Worm (Caenorhabditis elegans) whole organism, L4 larva: ENCODE results near the gene H29C22.1.
A peak's percentile ranks its signal among the peaks of the same experiment; 100 is the strongest.
"Not testable (repeated sequence)": the region's sequence is repeated elsewhere in the genome, so short reads cannot be mapped to it uniquely, and the experiment has no call there.

Source experiments
- F10B5.3 ChIP-seq: sonication (generic microtip); optimal IDR thresholded peaks from 2 replicates; lab custom pipeline; 2016; ENCODE audit warnings: mild to moderate bottlenecking, missing genetic modification characterization, missing compliant biosample characterization
- F26F4.8 ChIP-seq: fragments of 200-800 bp; sonication (Bioruptor generic); conservative IDR thresholded peaks from 2 replicates; pipeline ENCODE4 v1.3.6; 2022; ENCODE audit warnings: missing genetic modification characterization, missing compliant biosample characterization
- R02D3.7 ChIP-seq: fragments of 150-350 bp; sonication (generic microtip); optimal IDR thresholded peaks from 3 replicates; lab custom pipeline; 2014; ENCODE audit warnings: missing biosample characterization, missing genetic modification characterization
- T20F7.1 ChIP-seq: fragments of 200-800 bp; sonication (Bioruptor generic); optimal IDR thresholded peaks from 2 replicates; lab custom pipeline; 2018; ENCODE audit warnings: mild to moderate bottlenecking, missing genetic modification characterization, missing compliant biosample characterization
- Y48G9A.11 ChIP-seq: fragments of 200-800 bp; sonication (Bioruptor generic); IDR thresholded peaks from 2 replicates; pipeline ENCODE4 v1.3.6; 2022; ENCODE audit warnings: missing genetic modification reagents, missing genetic modification characterization, missing compliant biosample characterization
- Y5F2A.4 ChIP-seq: fragments of 200-800 bp; sonication (Bioruptor generic); optimal IDR thresholded peaks from 2 replicates; lab custom pipeline; 2018; ENCODE audit warnings: mild to moderate bottlenecking, missing genetic modification characterization, missing compliant biosample characterization
- Y75B8A.6 ChIP-seq: fragments of 200-800 bp; sonication (Bioruptor generic); IDR thresholded peaks from 2 replicates; pipeline ENCODE4 v1.3.6; 2022; ENCODE audit warnings: missing genetic modification reagents, missing genetic modification characterization, missing compliant biosample characterization
- ceh-44 ChIP-seq: fragments of 200-800 bp; sonication (Bioruptor generic); IDR thresholded peaks from 2 replicates; pipeline ENCODE4 v1.3.6; 2022; ENCODE audit warnings: missing genetic modification reagents, missing genetic modification characterization, missing compliant biosample characterization
- ctbp-1 ChIP-seq: fragments of 200-800 bp; sonication (Bioruptor generic); IDR thresholded peaks from 2 replicates; pipeline ENCODE4 v1.3.6; 2022; ENCODE audit warnings: missing genetic modification reagents, missing genetic modification characterization, missing compliant biosample characterization
- daf-19 ChIP-seq: fragments of 200-800 bp; sonication (Bioruptor generic); conservative IDR thresholded peaks from 2 replicates; pipeline ENCODE4 v1.3.6; 2022; ENCODE audit warnings: missing genetic modification characterization, missing compliant biosample characterization
- daf-8 ChIP-seq: fragments of 200-800 bp; sonication (Bioruptor generic); IDR thresholded peaks from 2 replicates; pipeline ENCODE4 v1.3.6; 2022; ENCODE audit warnings: missing genetic modification characterization, missing compliant biosample characterization
- dmd-6 ChIP-seq: fragments of 200-800 bp; sonication (Bioruptor generic); IDR thresholded peaks from 2 replicates; pipeline ENCODE4 v1.3.6; 2022; ENCODE audit warnings: missing genetic modification reagents, missing genetic modification characterization, missing compliant biosample characterization
- dmd-8 ChIP-seq: fragments of 200-800 bp; sonication (Bioruptor generic); IDR thresholded peaks from 2 replicates; pipeline ENCODE4 v1.3.6; 2022; ENCODE audit warnings: missing genetic modification characterization, missing compliant biosample characterization
- fos-1 ChIP-seq: fragments of 150-350 bp; optimal IDR thresholded peaks from 2 replicates; lab custom pipeline; 2014; ENCODE audit warnings: missing biosample characterization, missing genetic modification characterization
- gei-8 ChIP-seq: fragments of 200-800 bp; sonication (Bioruptor generic); optimal IDR thresholded peaks from 2 replicates; lab custom pipeline; 2018; ENCODE audit warnings: mild to moderate bottlenecking, missing genetic modification characterization, missing compliant biosample characterization
- lin-1 ChIP-seq: fragments of 200-800 bp; sonication (Bioruptor generic); IDR thresholded peaks from 2 replicates; pipeline ENCODE4 v1.3.6; 2022; ENCODE audit warnings: missing genetic modification reagents, missing genetic modification characterization, missing compliant biosample characterization
- lir-3 ChIP-seq: sonication (generic microtip); optimal IDR thresholded peaks from 2 replicates; lab custom pipeline; 2016; ENCODE audit warnings: mild to moderate bottlenecking, missing genetic modification characterization, missing compliant biosample characterization
- mdt-29 ChIP-seq: fragments of 200-800 bp; sonication (Bioruptor generic); IDR thresholded peaks from 2 replicates; pipeline ENCODE4 v1.3.6; 2022; ENCODE audit warnings: missing genetic modification reagents, missing genetic modification characterization, missing compliant biosample characterization
- mxl-2 ChIP-seq: fragments of 200-800 bp; sonication (Bioruptor generic); conservative IDR thresholded peaks from 2 replicates; pipeline ENCODE4 v1.3.6; 2022; ENCODE audit warnings: missing genetic modification reagents, missing genetic modification characterization, missing compliant biosample characterization
- nhr-10 ChIP-seq: fragments of 150-350 bp; optimal IDR thresholded peaks from 2 replicates; lab custom pipeline; 2014; ENCODE audit warnings: missing biosample characterization, missing genetic modification characterization
- nhr-11 ChIP-seq: fragments of 150-350 bp; optimal IDR thresholded peaks from 2 replicates; lab custom pipeline; 2014; ENCODE audit warnings: missing biosample characterization, missing genetic modification characterization
- nhr-111 ChIP-seq: fragments of 200-800 bp; sonication (Bioruptor generic); optimal IDR thresholded peaks from 2 replicates; lab custom pipeline; 2018; ENCODE audit warnings: mild to moderate bottlenecking, missing genetic modification characterization, missing compliant biosample characterization
- nhr-237 ChIP-seq: sonication (generic microtip); optimal IDR thresholded peaks from 2 replicates; lab custom pipeline; 2017; ENCODE audit warnings: missing biosample characterization, missing genetic modification characterization
- nhr-41 ChIP-seq: fragments of 200-800 bp; sonication (Bioruptor generic); IDR thresholded peaks from 2 replicates; pipeline ENCODE4 v1.3.6; 2022; ENCODE audit warnings: missing genetic modification reagents, missing genetic modification characterization, missing compliant biosample characterization
- nhr-48 ChIP-seq: sonication (generic microtip); optimal IDR thresholded peaks from 2 replicates; lab custom pipeline; 2016; ENCODE audit warnings: mild to moderate bottlenecking, missing genetic modification characterization, missing compliant biosample characterization
- nhr-6 ChIP-seq: fragments of 150-350 bp; optimal IDR thresholded peaks from 2 replicates; lab custom pipeline; 2014; ENCODE audit warnings: missing biosample characterization, missing genetic modification characterization
- nhr-76 ChIP-seq: fragments of 150-350 bp; optimal IDR thresholded peaks from 2 replicates; lab custom pipeline; 2014; ENCODE audit warnings: missing biosample characterization, missing genetic modification characterization
- pha-4 ChIP-seq, 2 experiments: fragments of 150-350 bp in 1 of 2; fragments of 200-800 bp in 1 of 2; sonication (Bioruptor generic) in 1 of 2; IDR thresholded peaks in 1 of 2; optimal IDR thresholded peaks in 1 of 2; 2 replicates each; pipeline versions ENCODE4 v1.3.6 to Lab custom; 2014 to 2022; ENCODE audit warnings: missing genetic modification characterization in 2 of 2, missing genetic modification reagents in 2 of 2, missing biosample characterization in 1 of 2, missing compliant biosample characterization in 1 of 2
- php-3 ChIP-seq: fragments of 200-800 bp; sonication (Bioruptor generic); IDR thresholded peaks from 2 replicates; pipeline ENCODE4 v1.3.6; 2022; ENCODE audit warnings: missing genetic modification reagents, missing genetic modification characterization, missing compliant biosample characterization
- snpc-1.2 ChIP-seq: fragments of 200-800 bp; sonication (Bioruptor generic); IDR thresholded peaks from 2 replicates; pipeline ENCODE4 v1.3.6; 2022; ENCODE audit warnings: missing genetic modification reagents, missing genetic modification characterization, missing compliant biosample characterization
- unc-62 ChIP-seq, 3 experiments: fragments of 150-350 bp in 1 of 3; sonication (generic microtip); optimal IDR thresholded peaks in 2 of 3; peaks in 1 of 3; 1 replicate in 1 of 3; 2 replicates in 2 of 3; lab custom pipeline; 2014 to 2017; ENCODE audit warnings: missing biosample characterization in 3 of 3, missing genetic modification characterization in 3 of 3, missing genetic modification reagents in 3 of 3, missing genotype in 1 of 3
- zfp-2 ChIP-seq: sonication (generic microtip); optimal IDR thresholded peaks from 2 replicates; lab custom pipeline; 2016; ENCODE audit warnings: mild to moderate bottlenecking, missing genetic modification characterization, missing compliant biosample characterization
- ztf-7 ChIP-seq: fragments of 150-350 bp; optimal IDR thresholded peaks from 2 replicates; lab custom pipeline; 2014; ENCODE audit warnings: missing biosample characterization, missing genetic modification characterization

Gene H29C22.1

ce11 chrX:9337832-9338231 lies 26.7 kb upstream of the H29C22.1 start (continued):
- TF ChIP-seq php-3 (GFP tag; lab: Robert Waterston, UW), result no peak
- no peak for TF ChIP-seq F10B5.3
- no peak for TF ChIP-seq lir-3 (tag; lab: Kevin White, UChicago)
- TF ChIP-seq nhr-76 (tag; lab: Kevin White, UChicago), result no peak
- TF ChIP-seq dmd-6, result 0 out of 2 replicates have a peak, but pooled peaks have one; percentile 34

DNA sequence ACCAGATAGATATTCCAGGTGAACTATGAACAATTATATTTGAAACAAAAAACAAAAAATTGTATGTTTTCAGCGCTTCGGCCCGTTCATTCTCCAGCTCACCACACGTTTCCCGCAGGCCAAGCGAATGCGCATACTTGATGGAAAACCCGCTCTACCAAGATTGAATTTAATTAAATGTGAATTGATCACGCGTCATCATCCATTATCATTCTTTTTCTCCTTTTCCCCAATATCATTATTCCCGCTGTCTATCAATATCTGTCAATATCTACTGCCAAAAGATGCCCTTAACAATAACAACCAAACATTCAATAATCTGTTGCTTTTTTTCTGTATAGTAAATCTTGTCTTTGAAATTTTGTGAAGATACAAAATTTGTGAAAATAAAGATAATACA lies 25.1 kb upstream of the H29C22.1 start:
- TF ChIP-seq T20F7.1, result no peak
- peak in 1 of 2 experiments; percentile 75 for TF ChIP-seq unc-62 (GFP tag; optimal IDR thresholded peaks at IDR 0.05 in 1 of 2; lab: Kevin White, UChicago)
- no peak for TF ChIP-seq unc-62 (tag; optimal IDR thresholded peaks at IDR 0.05; lab: Kevin White, UChicago)

DNA sequence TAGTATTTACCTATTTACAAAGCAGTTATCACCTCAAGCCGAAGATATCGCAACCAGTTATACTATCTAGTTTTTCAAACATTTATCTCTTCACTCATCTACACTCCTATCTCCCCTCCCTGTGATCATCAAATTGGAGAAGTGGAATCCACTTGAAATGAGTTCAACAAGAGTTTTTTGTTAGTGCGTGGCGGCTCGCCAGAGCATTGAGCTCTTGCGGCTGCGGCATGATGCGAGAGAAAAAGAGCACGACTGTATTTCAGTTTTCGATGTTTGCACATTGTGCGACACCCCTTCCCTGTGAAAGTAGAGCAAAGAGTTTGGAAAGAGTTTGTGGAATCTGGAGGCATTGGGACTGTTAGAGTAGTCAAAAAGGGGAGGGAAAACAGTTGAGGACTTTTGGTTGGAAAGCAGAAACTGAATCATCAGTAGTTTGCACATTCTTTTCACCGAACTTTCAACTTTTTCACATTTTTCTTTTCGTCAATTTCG lies 19.6 kb upstream of the H29C22.1 start, which contains the start of gene T20B5.2:
Gene T20B5.2 (plus strand): TSS at position 442 of the 492 bp plus-strand sequence.
- TF ChIP-seq R02D3.7 (tag; lab: Kevin White, UChicago) (no peak), unc-62 (GFP tag; optimal IDR thresholded peaks at IDR 0.05 in 1 of 2; lab: Kevin White, UChicago) (peak in 1 of 2 experiments; percentile 65), unc-62 (tag; optimal IDR thresholded peaks at IDR 0.05; lab: Kevin White, UChicago) (no peak), F26F4.8 (GFP tag; lab: Robert Waterston, UW) (0 out of 2 replicates have a peak, but pooled peaks have one; percentile 21), nhr-11 (tag; lab: Kevin White, UChicago) (no peak), ztf-7 (tag; lab: Kevin White, UChicago) (no peak), mdt-29 (GFP tag; lab: Robert Waterston, UW) (no peak), ceh-44 (no peak)

DNA sequence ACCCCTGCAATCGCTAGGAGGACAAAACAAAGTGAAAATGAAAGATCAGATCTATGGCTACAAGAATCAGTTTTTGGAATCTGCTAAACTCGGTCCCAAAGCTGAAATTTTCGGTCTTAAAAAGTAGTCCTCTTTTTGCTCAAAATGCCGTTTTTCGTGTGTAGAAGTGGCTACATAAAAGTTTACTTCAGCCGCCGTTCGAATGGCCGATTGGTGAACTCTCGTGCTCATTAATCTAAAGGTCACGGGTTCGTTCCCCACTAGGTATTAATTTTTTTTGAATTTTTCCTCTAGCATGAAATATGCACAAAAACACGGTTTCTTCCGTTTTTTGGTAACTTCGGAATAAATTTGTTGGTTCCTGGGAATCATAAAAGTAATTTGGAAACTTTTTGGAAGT lies 14.6 kb upstream of the H29C22.1 start:
- peak; percentile 84 for TF ChIP-seq snpc-1.2
- TF ChIP-seq pha-4 (GFP tag; IDR thresholded peaks at IDR 0.05; lab: Robert Waterston, UW), result peak; percentile 62; the same call in 1 of the 2 replicates
- TF ChIP-seq pha-4 (tag; optimal IDR thresholded peaks at IDR 0.05; lab: Kevin White, UChicago), result not testable (repeated sequence)
- peak; percentile 52; the same call in 1 of the 2 replicates for TF ChIP-seq Y48G9A.11 (GFP tag; lab: Robert Waterston, UW)
- TF ChIP-seq dmd-8 (GFP tag; lab: Robert Waterston, UW), result peak; percentile 75; the same call in 1 of the 2 replicates
- TF ChIP-seq lin-1, result 0 out of 2 replicates have a peak, but pooled peaks have one; percentile 15
- peak; percentile 32; the same call in 1 of the 2 replicates for TF ChIP-seq nhr-41
- TF ChIP-seq, all 104 proteins: peak for 6; not testable (repeated sequence) for 98

ce11 chrX:9324962-9325361 lies 13.8 kb upstream of the H29C22.1 start:
- TF ChIP-seq nhr-11 (tag; lab: Kevin White, UChicago) (no peak), nhr-10 (tag; lab: Kevin White, UChicago) (no peak), Y5F2A.4 (no peak), mxl-2 (GFP tag; lab: Robert Waterston, UW) (no peak), daf-19 (GFP tag; lab: Robert Waterston, UW) (no peak), lir-3 (tag; lab: Kevin White, UChicago) (no peak), nhr-237 (no peak), gei-8 (GFP tag; lab: Kevin White, UChicago) (no peak), snpc-1.2 (no peak), zfp-2 (tag; lab: Kevin White, UChicago) (no peak), fos-1 (tag; lab: Kevin White, UChicago) (no peak), nhr-48 (no peak), Y75B8A.6 (GFP tag; lab: Robert Waterston, UW) (no peak), nhr-6 (tag; lab: Kevin White, UChicago) (no peak), daf-8 (no peak), nhr-111 (GFP tag; lab: Kevin White, UChicago) (no peak), ctbp-1 (GFP tag; lab: Robert Waterston, UW) (no peak), T20F7.1 (no peak), F26F4.8 (GFP tag; lab: Robert Waterston, UW) (no peak)
